Worm (Caenorhabditis elegans) whole organism, mixed stage, embryonic: ENCODE data around the gene ZC15.10.
"Not testable (repeated sequence)": the region's sequence is repeated elsewhere in the genome, so short reads cannot be mapped to it uniquely, and the experiment has no call there.

Experiments used
- bed-3 ChIP-seq: fragments of 200-800 bp; sonication (Bioruptor generic); optimal IDR thresholded peaks from 3 replicates; lab custom pipeline; 2018; ENCODE audit warnings: mild to moderate bottlenecking, missing genetic modification characterization, moderate library complexity, missing compliant biosample characterization
- blmp-1 ChIP-seq: fragments of 150-350 bp; optimal IDR thresholded peaks from 2 replicates; lab custom pipeline; 2014; ENCODE audit warnings: missing biosample characterization, missing genetic modification characterization
- ceh-39 ChIP-seq: fragments of 150-350 bp; optimal IDR thresholded peaks from 2 replicates; lab custom pipeline; 2014; ENCODE audit warnings: missing biosample characterization, missing genetic modification characterization
- ceh-43 ChIP-seq: fragments of 200-800 bp; sonication (Bioruptor generic); optimal IDR thresholded peaks from 2 replicates; lab custom pipeline; 2018; ENCODE audit warnings: mild to moderate bottlenecking, missing genetic modification characterization, moderate library complexity, missing compliant biosample characterization
- ces-1 ChIP-seq: fragments of 150-350 bp; optimal IDR thresholded peaks from 2 replicates; lab custom pipeline; 2014; ENCODE audit warnings: missing biosample characterization, missing genetic modification reagents, missing genetic modification characterization
- cnd-1 ChIP-seq: fragments of 200-800 bp; sonication (Bioruptor generic); optimal IDR thresholded peaks from 2 replicates; lab custom pipeline; 2018; ENCODE audit warnings: mild to moderate bottlenecking, missing genetic modification characterization, missing compliant biosample characterization
- drap-1 ChIP-seq: fragments of 200-800 bp; sonication (Bioruptor generic); optimal IDR thresholded peaks from 3 replicates; lab custom pipeline; 2018; ENCODE audit warnings: mild to moderate bottlenecking, missing genetic modification characterization, missing compliant biosample characterization
- elt-3 ChIP-seq: fragments of 150-350 bp; optimal IDR thresholded peaks from 2 replicates; lab custom pipeline; 2014; ENCODE audit warnings: missing biosample characterization, missing genetic modification characterization
- flh-1 ChIP-seq: fragments of 200-800 bp; sonication (Bioruptor generic); optimal IDR thresholded peaks from 2 replicates; lab custom pipeline; 2018; ENCODE audit warnings: mild to moderate bottlenecking, missing genetic modification characterization, moderate library complexity, missing compliant biosample characterization
- ham-2 ChIP-seq: fragments of 200-800 bp; sonication (Bioruptor generic); optimal IDR thresholded peaks from 2 replicates; lab custom pipeline; 2018; ENCODE audit warnings: mild to moderate bottlenecking, missing genetic modification characterization, missing compliant biosample characterization
- hlh-1 ChIP-seq: fragments of 150-350 bp; optimal IDR thresholded peaks from 2 replicates; lab custom pipeline; 2014; ENCODE audit warnings: missing biosample characterization, missing genetic modification reagents, missing genetic modification characterization
- lin-13 ChIP-seq: fragments of 150-350 bp; optimal IDR thresholded peaks from 2 replicates; lab custom pipeline; 2014; ENCODE audit warnings: missing biosample characterization, missing genetic modification characterization
- lin-32 ChIP-seq: fragments of 200-800 bp; sonication (Bioruptor generic); optimal IDR thresholded peaks from 2 replicates; lab custom pipeline; 2018; ENCODE audit warnings: mild to moderate bottlenecking, missing genetic modification characterization, missing compliant biosample characterization
- lsy-2 ChIP-seq: fragments of 150-350 bp; optimal IDR thresholded peaks from 2 replicates; lab custom pipeline; 2014; ENCODE audit warnings: missing biosample characterization, missing genetic modification characterization
- mab-5 ChIP-seq: fragments of 150-350 bp; optimal IDR thresholded peaks from 2 replicates; lab custom pipeline; 2014; ENCODE audit warnings: missing biosample characterization, missing genetic modification characterization
- mep-1 ChIP-seq: fragments of 150-350 bp; optimal IDR thresholded peaks from 2 replicates; lab custom pipeline; 2017; ENCODE audit warnings: missing biosample characterization, missing genetic modification reagents, missing genetic modification characterization, inconsistent platforms
- mls-2 ChIP-seq: sonication (generic microtip); optimal IDR thresholded peaks from 2 replicates; lab custom pipeline; 2016; ENCODE audit warnings: mild to moderate bottlenecking, missing genetic modification characterization, moderate library complexity, missing compliant biosample characterization
- nhr-12 ChIP-seq: fragments of 150-350 bp; optimal IDR thresholded peaks from 2 replicates; lab custom pipeline; 2014; ENCODE audit warnings: missing biosample characterization, missing genetic modification characterization
- nhr-2 ChIP-seq: fragments of 150-350 bp; optimal IDR thresholded peaks from 2 replicates; lab custom pipeline; 2014; ENCODE audit warnings: missing biosample characterization, missing genetic modification characterization
- nhr-237 ChIP-seq: fragments of 150-350 bp; optimal IDR thresholded peaks from 2 replicates; lab custom pipeline; 2014; ENCODE audit warnings: missing biosample characterization, missing genetic modification characterization
- nhr-28 ChIP-seq: fragments of 150-350 bp; optimal IDR thresholded peaks from 2 replicates; lab custom pipeline; 2014; ENCODE audit warnings: missing biosample characterization, missing genetic modification characterization
- pha-4 ChIP-seq: fragments of 150-350 bp; optimal IDR thresholded peaks from 2 replicates; lab custom pipeline; 2018; ENCODE audit warnings: missing biosample characterization, missing genetic modification reagents, missing genetic modification characterization
- sem-2 ChIP-seq: fragments of 200-800 bp; sonication (Bioruptor generic); optimal IDR thresholded peaks from 2 replicates; lab custom pipeline; 2018; ENCODE audit warnings: mild to moderate bottlenecking, missing genetic modification characterization, missing compliant biosample characterization
- snpc-4 ChIP-seq: fragments of 150-350 bp; optimal IDR thresholded peaks from 2 replicates; lab custom pipeline; 2014; ENCODE audit warnings: missing biosample characterization, missing genetic modification characterization
- sptf-1 ChIP-seq: sonication (generic microtip); optimal IDR thresholded peaks from 2 replicates; lab custom pipeline; 2017; ENCODE audit warnings: mild to moderate bottlenecking, missing genetic modification characterization, moderate library complexity, missing compliant biosample characterization
- tbx-8 ChIP-seq: fragments of 200-800 bp; sonication (Bioruptor generic); optimal IDR thresholded peaks from 2 replicates; lab custom pipeline; 2018; ENCODE audit warnings: mild to moderate bottlenecking, missing genetic modification characterization, moderate library complexity, missing compliant biosample characterization
- unc-120 ChIP-seq: sonication (generic microtip); optimal IDR thresholded peaks from 2 replicates; lab custom pipeline; 2017; ENCODE audit warnings: missing genetic modification characterization, missing compliant biosample characterization; ENCODE audit not compliant: poor library complexity, severe bottlenecking
- unc-39 ChIP-seq: fragments of 150-350 bp; optimal IDR thresholded peaks from 2 replicates; lab custom pipeline; 2014; ENCODE audit warnings: missing biosample characterization, missing genetic modification characterization
- unc-62 ChIP-seq: fragments of 150-350 bp; optimal IDR thresholded peaks from 2 replicates; lab custom pipeline; 2014; ENCODE audit warnings: missing biosample characterization, missing genetic modification reagents, missing genetic modification characterization
- zip-8 ChIP-seq: fragments of 150-350 bp; optimal IDR thresholded peaks from 2 replicates; lab custom pipeline; 2014; ENCODE audit warnings: missing biosample characterization, missing genetic modification characterization
- ztf-11 ChIP-seq: fragments of 150-350 bp; optimal IDR thresholded peaks from 2 replicates; lab custom pipeline; 2014; ENCODE audit warnings: missing biosample characterization, missing genetic modification characterization

Gene ZC15.10

ce11 chrV:20282827-20283226 is 27.7 kb upstream of the ZC15.10 start:
- no peak for TF ChIP-seq bed-3 (GFP tag; lab: Kevin White, UChicago)
- no peak for TF ChIP-seq tbx-8 (GFP tag; lab: Kevin White, UChicago)
- TF ChIP-seq sptf-1 (tag; lab: Kevin White, UChicago): no peak
- TF ChIP-seq lin-13 (tag; lab: Kevin White, UChicago): no peak
- TF ChIP-seq mep-1 (tag; lab: Kevin White, UChicago): no peak
- no peak for TF ChIP-seq nhr-2
- no peak for TF ChIP-seq hlh-1 (tag; lab: Kevin White, UChicago)
- TF ChIP-seq cnd-1 (tag; lab: Kevin White, UChicago): no peak
- TF ChIP-seq ztf-11: no peak
- no peak for TF ChIP-seq unc-62 (GFP tag; lab: Kevin White, UChicago)
- no peak for TF ChIP-seq ceh-43 (GFP tag; lab: Kevin White, UChicago)
- TF ChIP-seq flh-1: no peak

ce11 chrV:20289317-20289716 is 21.2 kb upstream of the ZC15.10 start, which contains the start of gene mlt-4:
TSS of gene mlt-4 (minus strand) at chrV:20289417.
- TF ChIP-seq blmp-1 (tag; lab: Kevin White, UChicago) (no peak), ceh-39 (tag; lab: Kevin White, UChicago) (no peak), nhr-237 (tag; lab: Kevin White, UChicago) (no peak), lin-13 (tag; lab: Kevin White, UChicago) (no peak), unc-39 (tag; lab: Kevin White, UChicago) (no peak), nhr-28 (tag; lab: Kevin White, UChicago) (no peak), unc-120 (tag; lab: Kevin White, UChicago) (no peak), pha-4 (tag; lab: Kevin White, UChicago) (no peak)

ce11 chrV:20294388-20294787 is 16.1 kb upstream of the ZC15.10 start, which contains the start of gene clec-261:
TSS of gene clec-261 (minus strand) at chrV:20294488.
- TF ChIP-seq snpc-4 (tag; lab: Kevin White, UChicago): no peak
- no peak for TF ChIP-seq tbx-8 (GFP tag; lab: Kevin White, UChicago)
- TF ChIP-seq bed-3 (GFP tag; lab: Kevin White, UChicago): no peak
- TF ChIP-seq hlh-1 (tag; lab: Kevin White, UChicago): no peak
- TF ChIP-seq ceh-43 (GFP tag; lab: Kevin White, UChicago): no peak
- no peak for TF ChIP-seq drap-1 (GFP tag; lab: Kevin White, UChicago)

- TF ChIP-seq cnd-1 (tag; lab: Kevin White, UChicago) (no peak), ztf-11 (no peak), ham-2 (GFP tag; lab: Kevin White, UChicago) (no peak), unc-62 (GFP tag; lab: Kevin White, UChicago) (no peak), elt-3 (tag; lab: Kevin White, UChicago) (no peak), lsy-2 (no peak), mab-5 (tag; lab: Kevin White, UChicago) (no peak), tbx-8 (GFP tag; lab: Kevin White, UChicago) (no peak), sem-2 (no peak), mls-2 (tag; lab: Kevin White, UChicago) (no peak), sptf-1 (tag; lab: Kevin White, UChicago) (no peak), ces-1 (GFP tag; lab: Kevin White, UChicago) (no peak), zip-8 (no peak), nhr-2 (no peak)
- TF ChIP-seq, all 35 proteins: peak for 0
These were observed 12.9 kb upstream of the ZC15.10 start, which contains the start of gene ZC15.5 for ce11 chrV:20297650-20298049. TSS of gene ZC15.5 (plus strand) at chrV:20297950.

ce11 chrV:20303288-20303687 is 7.2 kb upstream of the ZC15.10 start, which contains the start of gene ZC15.3:
TSS of gene ZC15.3 (plus strand) at chrV:20303588.
- not testable (repeated sequence) for TF ChIP-seq lin-13 (tag; lab: Kevin White, UChicago); drap-1 (GFP tag; lab: Kevin White, UChicago); elt-3 (tag; lab: Kevin White, UChicago)

- TF ChIP-seq pha-4 (tag; lab: Kevin White, UChicago) (no peak), cnd-1 (tag; lab: Kevin White, UChicago) (no peak), sptf-1 (tag; lab: Kevin White, UChicago) (no peak), nhr-237 (tag; lab: Kevin White, UChicago) (no peak), unc-120 (tag; lab: Kevin White, UChicago) (no peak), ceh-39 (tag; lab: Kevin White, UChicago) (no peak), nhr-28 (tag; lab: Kevin White, UChicago) (no peak), ham-2 (GFP tag; lab: Kevin White, UChicago) (no peak), hlh-1 (tag; lab: Kevin White, UChicago) (no peak), nhr-12 (tag; lab: Kevin White, UChicago) (no peak), bed-3 (GFP tag; lab: Kevin White, UChicago) (no peak), ces-1 (GFP tag; lab: Kevin White, UChicago) (no peak), unc-62 (GFP tag; lab: Kevin White, UChicago) (no peak), blmp-1 (tag; lab: Kevin White, UChicago) (no peak), lin-13 (tag; lab: Kevin White, UChicago) (no peak), lin-32 (GFP tag; lab: Kevin White, UChicago) (no peak), ceh-43 (GFP tag; lab: Kevin White, UChicago) (no peak), unc-39 (tag; lab: Kevin White, UChicago) (no peak)
These were observed 4.7 kb upstream of the ZC15.10 start, which contains the start of gene ZC15.1 for ce11 chrV:20305803-20306202. TSS of gene ZC15.1 (plus strand) at chrV:20306103.
